Worm (Caenorhabditis elegans) whole organism, L3 larva: ENCODE results near the gene K02E11.3.

Experiments used
- ceh-82 ChIP-seq: fragments of 150-350 bp; optimal IDR thresholded peaks from 2 replicates; lab custom pipeline; 2014; ENCODE audit warnings: missing biosample characterization, missing genetic modification characterization
- eor-1 ChIP-seq, 2 experiments: fragments of 150-350 bp; optimal IDR thresholded peaks; 2 replicates each; lab custom pipeline; 2014 to 2018; ENCODE audit warnings: missing biosample characterization in 2 of 2, missing genetic modification characterization in 2 of 2
- fkh-10 ChIP-seq: sonication (generic microtip); optimal IDR thresholded peaks from 2 replicates; lab custom pipeline; 2017; ENCODE audit warnings: missing biosample characterization, missing genetic modification reagents, missing genetic modification characterization
- fos-1 ChIP-seq: fragments of 150-350 bp; optimal IDR thresholded peaks from 2 replicates; lab custom pipeline; 2014; ENCODE audit warnings: missing biosample characterization, missing genetic modification characterization
- nhr-77 ChIP-seq: fragments of 150-350 bp; optimal IDR thresholded peaks from 2 replicates; lab custom pipeline; 2014; ENCODE audit warnings: missing biosample characterization, missing genetic modification characterization
- tbx-2 ChIP-seq: sonication (generic microtip); optimal IDR thresholded peaks from 2 replicates; lab custom pipeline; 2016; ENCODE audit warnings: mild to moderate bottlenecking, missing genetic modification characterization, missing compliant biosample characterization
- ztf-4 ChIP-seq: fragments of 150-350 bp; optimal IDR thresholded peaks from 2 replicates; lab custom pipeline; 2014; ENCODE audit warnings: missing biosample characterization, missing genetic modification characterization

- TF ChIP-seq ztf-4 (tag; lab: Kevin White, UChicago), result no peak
- no peak for TF ChIP-seq nhr-77
- TF ChIP-seq fkh-10 (GFP tag; lab: Kevin White, UChicago), result no peak
- TF ChIP-seq tbx-2 (tag; lab: Kevin White, UChicago), result no peak
- TF ChIP-seq fos-1 (tag; lab: Kevin White, UChicago), result no peak
- TF ChIP-seq eor-1 (tag; optimal IDR thresholded peaks at IDR 0.05; lab: Kevin White, UChicago), result no peak
- TF ChIP-seq ceh-82 (tag; lab: Kevin White, UChicago), result no peak
Measured at ce11 chrV:14243904-14244303, 2.8 kb downstream of the K02E11.3 start, which contains the start of gene sre-7.
